Fruit fly (Drosophila melanogaster) whole organism, embryonic: ENCODE data around the gene CG17982.

ENCODE experiments used
- Atf6 ChIP-seq: fragments of 200-800 bp; sonication (Bioruptor generic); IDR thresholded peaks from 2 replicates; pipeline ENCODE4 v1.3.6; 2022; ENCODE audit warnings: missing biosample characterization, missing genetic modification characterization
- Blimp-1 ChIP-seq: fragments of 200-800 bp; sonication (Bioruptor generic); optimal IDR thresholded peaks from 3 replicates; lab custom pipeline; 2018; ENCODE audit warnings: missing biosample characterization, missing genetic modification characterization, mild to moderate bottlenecking, moderate library complexity, missing genetic modification reagents
- CG10267 ChIP-seq: fragments of 200-800 bp; sonication (Bioruptor generic); optimal IDR thresholded peaks from 2 replicates; lab custom pipeline; 2018; ENCODE audit warnings: missing biosample characterization, mild to moderate bottlenecking, missing genetic modification characterization, moderate library complexity
- CG10321 ChIP-seq: fragments of 200-800 bp; sonication (Bioruptor generic); IDR thresholded peaks from 2 replicates; pipeline ENCODE4 v1.3.6; 2022; ENCODE audit warnings: missing biosample characterization, missing genetic modification characterization
- CG10366 ChIP-seq: fragments of 200-800 bp; sonication (Bioruptor generic); IDR thresholded peaks from 2 replicates; pipeline ENCODE4 v1.3.6; 2022; ENCODE audit warnings: missing biosample characterization, missing genetic modification characterization
- CG10979 ChIP-seq: fragments of 200-800 bp; sonication (Bioruptor generic); optimal IDR thresholded peaks from 2 replicates; lab custom pipeline; 2018; ENCODE audit warnings: missing biosample characterization, mild to moderate bottlenecking, missing genetic modification characterization, moderate library complexity
- CG11456 ChIP-seq: fragments of 200-800 bp; sonication (Bioruptor generic); IDR thresholded peaks from 3 replicates; pipeline ENCODE4 v1.3.6; 2022; ENCODE audit warnings: missing biosample characterization, missing genetic modification characterization
- CG13123 ChIP-seq: fragments of 200-800 bp; sonication (Bioruptor generic); optimal IDR thresholded peaks from 2 replicates; lab custom pipeline; 2016; ENCODE audit warnings: missing biosample characterization, missing genetic modification characterization
- CG13424 ChIP-seq: fragments of 200-800 bp; sonication (Bioruptor generic); optimal IDR thresholded peaks from 2 replicates; lab custom pipeline; 2019; ENCODE audit warnings: missing biosample characterization, mild to moderate bottlenecking, missing genetic modification characterization, moderate library complexity
- CG14860 ChIP-seq: fragments of 200-800 bp; sonication (Bioruptor generic); IDR thresholded peaks from 3 replicates; pipeline ENCODE4 v1.3.6; 2022; ENCODE audit warnings: missing biosample characterization, missing genetic modification characterization; ENCODE audit not compliant: partially characterized antibody
- CG14965 ChIP-seq: fragments of 200-800 bp; sonication (Bioruptor generic); optimal IDR thresholded peaks from 2 replicates; lab custom pipeline; 2016; ENCODE audit warnings: missing biosample characterization, missing genetic modification characterization, borderline replicate concordance
- CG16779 ChIP-seq: fragments of 200-800 bp; sonication (Bioruptor generic); IDR thresholded peaks from 2 replicates; pipeline ENCODE4 v1.3.6; 2022; ENCODE audit warnings: missing biosample characterization, missing genetic modification characterization
- CG17328 ChIP-seq: fragments of 200-800 bp; sonication (Bioruptor generic); IDR thresholded peaks from 2 replicates; pipeline ENCODE4 v1.3.6; 2022; ENCODE audit warnings: missing biosample characterization, missing genetic modification characterization
- CG2116 ChIP-seq: fragments of 200-800 bp; sonication (Bioruptor generic); optimal IDR thresholded peaks from 3 replicates; lab custom pipeline; 2018; ENCODE audit warnings: missing biosample characterization, mild to moderate bottlenecking, missing genetic modification characterization
- CG30020 ChIP-seq: fragments of 200-800 bp; optimal IDR thresholded peaks from 2 replicates; lab custom pipeline; 2019; ENCODE audit warnings: missing biosample characterization, mild to moderate bottlenecking, missing genetic modification characterization, moderate library complexity
- CG31388 ChIP-seq: fragments of 200-800 bp; sonication (Bioruptor generic); optimal IDR thresholded peaks from 2 replicates; lab custom pipeline; 2016; ENCODE audit warnings: missing biosample characterization, missing genetic modification characterization
- CG33557 ChIP-seq: fragments of 200-800 bp; sonication (Bioruptor generic); optimal IDR thresholded peaks from 2 replicates; lab custom pipeline; 2019; ENCODE audit warnings: missing biosample characterization, mild to moderate bottlenecking, missing genetic modification characterization, moderate library complexity
- CG3838 ChIP-seq: fragments of 200-800 bp; sonication (Bioruptor generic); optimal IDR thresholded peaks from 3 replicates; lab custom pipeline; 2016; ENCODE audit warnings: missing biosample characterization, missing genetic modification characterization
- CG4282 ChIP-seq: fragments of 200-800 bp; sonication (Bioruptor generic); optimal IDR thresholded peaks from 2 replicates; lab custom pipeline; 2016; ENCODE audit warnings: missing biosample characterization, missing genetic modification characterization
- CG4328 ChIP-seq: fragments of 200-800 bp; sonication (Bioruptor generic); optimal IDR thresholded peaks from 3 replicates; lab custom pipeline; 2017; ENCODE audit warnings: missing biosample characterization, missing genetic modification reagents, missing genetic modification characterization
- CG4820 ChIP-seq: fragments of 200-800 bp; sonication (Bioruptor generic); optimal IDR thresholded peaks from 3 replicates; lab custom pipeline; 2016; ENCODE audit warnings: missing biosample characterization, missing genetic modification characterization
- CG8290 ChIP-seq, 3 experiments: fragments of 200-800 bp; sonication (Bioruptor generic); optimal IDR thresholded peaks; 2 replicates each; lab custom pipeline; 2016 to 2019; ENCODE audit warnings: missing biosample characterization in 3 of 3, missing genetic modification characterization in 3 of 3, mild to moderate bottlenecking in 2 of 3, moderate library complexity in 1 of 3
- CG8388 ChIP-seq: fragments of 200-800 bp; sonication (Bioruptor generic); optimal IDR thresholded peaks from 2 replicates; lab custom pipeline; 2019; ENCODE audit warnings: missing biosample characterization, mild to moderate bottlenecking, missing genetic modification characterization, moderate library complexity
- Dip2 ChIP-seq: fragments of 200-800 bp; sonication (Bioruptor generic); IDR thresholded peaks from 2 replicates; pipeline ENCODE4 v1.3.6; 2022; ENCODE audit warnings: missing biosample characterization, missing genetic modification characterization
- Dll ChIP-seq: fragments of 200-800 bp; sonication (Bioruptor generic); IDR thresholded peaks from 4 replicates; pipeline ENCODE4 v1.3.6; 2022; ENCODE audit warnings: missing biosample characterization, missing genetic modification characterization; ENCODE audit not compliant: partially characterized antibody
- Dp ChIP-seq: fragments of 200-800 bp; sonication (Bioruptor generic); optimal IDR thresholded peaks from 2 replicates; lab custom pipeline; 2018; ENCODE audit warnings: missing biosample characterization, mild to moderate bottlenecking, missing genetic modification characterization, moderate library complexity
- Elba2 ChIP-seq: fragments of 200-800 bp; sonication (Bioruptor generic); optimal IDR thresholded peaks from 3 replicates; lab custom pipeline; 2016; ENCODE audit warnings: missing biosample characterization, missing genetic modification characterization
- GATAe ChIP-seq: fragments of 200-800 bp; sonication (Bioruptor generic); conservative IDR thresholded peaks from 2 replicates; pipeline ENCODE4 v1.3.6; 2022; ENCODE audit warnings: missing biosample characterization, missing genetic modification characterization
- Gug ChIP-seq: fragments of 200-800 bp; sonication (Bioruptor generic); IDR thresholded peaks from 4 replicates; pipeline ENCODE4 v1.3.6; 2022; ENCODE audit warnings: missing biosample characterization, missing genetic modification characterization
- PHDP ChIP-seq: fragments of 200-800 bp; sonication (Bioruptor generic); optimal IDR thresholded peaks from 3 replicates; lab custom pipeline; 2018; ENCODE audit warnings: missing biosample characterization, mild to moderate bottlenecking, missing genetic modification characterization, moderate library complexity
- Rfx ChIP-seq: fragments of 200-800 bp; sonication (Bioruptor generic); IDR thresholded peaks from 2 replicates; pipeline ENCODE4 v1.3.6; 2022; ENCODE audit warnings: missing biosample characterization, missing genetic modification characterization
- Sry-β ChIP-seq: fragments of 200-800 bp; sonication (Bioruptor generic); optimal IDR thresholded peaks from 2 replicates; lab custom pipeline; 2018; ENCODE audit warnings: missing biosample characterization, mild to moderate bottlenecking, missing genetic modification characterization, moderate library complexity
- Vsx1 ChIP-seq: fragments of 200-800 bp; sonication (Bioruptor generic); optimal IDR thresholded peaks from 2 replicates; lab custom pipeline; 2017; ENCODE audit warnings: missing biosample characterization, mild to moderate bottlenecking, missing genetic modification characterization, missing genetic modification reagents
- ac ChIP-seq: fragments of 200-800 bp; sonication (Bioruptor generic); optimal IDR thresholded peaks from 3 replicates; lab custom pipeline; 2017; ENCODE audit warnings: missing biosample characterization, mild to moderate bottlenecking, missing genetic modification characterization
- ash1 ChIP-seq: fragments of 200-800 bp; sonication (Bioruptor generic); optimal IDR thresholded peaks from 2 replicates; lab custom pipeline; 2018; ENCODE audit warnings: missing biosample characterization, mild to moderate bottlenecking, missing genetic modification characterization
- bcd ChIP-seq: fragments of 200-800 bp; sonication (Bioruptor generic); optimal IDR thresholded peaks from 2 replicates; lab custom pipeline; 2017; ENCODE audit warnings: missing biosample characterization, mild to moderate bottlenecking, missing genetic modification characterization
- disco-r ChIP-seq: fragments of 200-800 bp; sonication (Bioruptor generic); optimal IDR thresholded peaks from 2 replicates; lab custom pipeline; 2016; ENCODE audit warnings: missing biosample characterization, missing genetic modification characterization
- dmrt99B ChIP-seq: fragments of 200-800 bp; sonication (Bioruptor generic); optimal IDR thresholded peaks from 2 replicates; lab custom pipeline; 2018; ENCODE audit warnings: missing biosample characterization, mild to moderate bottlenecking, missing genetic modification characterization, moderate library complexity
- dpn ChIP-seq, 2 experiments: fragments of 200-800 bp; sonication (Bioruptor generic); optimal IDR thresholded peaks; 3 replicates each; lab custom pipeline; 2016; ENCODE audit warnings: missing biosample characterization in 2 of 2, missing genetic modification characterization in 2 of 2
- en ChIP-seq: fragments of 200-800 bp; sonication (Bioruptor generic); optimal IDR thresholded peaks from 2 replicates; lab custom pipeline; 2016; ENCODE audit warnings: missing biosample characterization, missing genetic modification characterization
- fd3F ChIP-seq: fragments of 200-800 bp; sonication (Bioruptor generic); optimal IDR thresholded peaks from 2 replicates; lab custom pipeline; 2018; ENCODE audit warnings: missing biosample characterization, mild to moderate bottlenecking, missing genetic modification characterization, moderate library complexity
- fu2 ChIP-seq: fragments of 200-800 bp; sonication (Bioruptor generic); optimal IDR thresholded peaks from 2 replicates; lab custom pipeline; 2016; ENCODE audit warnings: missing biosample characterization, missing genetic modification characterization
- gfzf ChIP-seq: fragments of 200-800 bp; sonication (Bioruptor generic); optimal IDR thresholded peaks from 2 replicates; lab custom pipeline; 2016; ENCODE audit warnings: missing biosample characterization, mild to moderate bottlenecking, missing genetic modification characterization, moderate library complexity
- grn ChIP-seq: fragments of 200-800 bp; sonication (Bioruptor generic); optimal IDR thresholded peaks from 3 replicates; lab custom pipeline; 2017; ENCODE audit warnings: missing biosample characterization, missing genetic modification characterization
- gsb ChIP-seq: fragments of 200-800 bp; sonication (Bioruptor generic); IDR thresholded peaks from 2 replicates; pipeline ENCODE4 v1.3.6; 2022; ENCODE audit warnings: missing biosample characterization, missing genetic modification characterization
- hth ChIP-seq: fragments of >200 bp; optimal IDR thresholded peaks from 2 replicates; lab custom pipeline; 2017; ENCODE audit warnings: inconsistent platforms
- lab ChIP-seq: fragments of 200-800 bp; sonication (Bioruptor generic); optimal IDR thresholded peaks from 3 replicates; lab custom pipeline; 2017; ENCODE audit warnings: missing biosample characterization, missing genetic modification characterization, mild to moderate bottlenecking, moderate library complexity, missing genetic modification reagents
- shn ChIP-seq: fragments of 200-800 bp; sonication (Bioruptor generic); optimal IDR thresholded peaks from 3 replicates; lab custom pipeline; 2016; ENCODE audit warnings: missing biosample characterization, missing genetic modification characterization
- sim ChIP-seq: fragments of 200-800 bp; sonication (Bioruptor generic); IDR thresholded peaks from 2 replicates; pipeline ENCODE4 v1.3.6; 2022; ENCODE audit warnings: missing biosample characterization, missing genetic modification characterization
- unc-4 ChIP-seq: fragments of 200-800 bp; sonication (Bioruptor generic); IDR thresholded peaks from 2 replicates; pipeline ENCODE4 v1.3.6; 2022; ENCODE audit warnings: missing biosample characterization, missing genetic modification characterization; ENCODE audit not compliant: partially characterized antibody

The CG17982 gene

DNA sequence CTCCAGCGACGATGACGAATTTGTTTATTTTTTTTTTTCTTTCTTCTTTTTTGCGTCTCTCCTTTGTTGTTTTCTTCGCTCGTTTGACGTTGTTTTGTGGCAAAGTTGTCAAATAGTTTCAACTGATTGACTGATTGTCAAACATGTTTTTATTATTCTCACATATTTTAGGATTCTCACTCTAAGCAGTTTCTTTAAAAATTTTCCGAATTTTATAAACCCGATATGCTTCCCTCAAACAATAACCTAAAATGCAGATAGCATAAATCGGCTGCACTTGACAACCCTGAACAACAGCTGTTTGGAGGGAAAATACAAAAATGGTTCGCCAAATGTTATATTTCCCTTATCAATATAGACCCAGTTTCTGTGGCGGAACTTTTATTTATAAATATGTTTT, at the start of gene CG17982 (continued):
- TF ChIP-seq ac (GFP tag; lab: Kevin White, UChicago) (peak; percentile 5), Dp (GFP tag; lab: Kevin White, UChicago) (peak; percentile 72), ash1 (GFP tag; lab: Kevin White, UChicago) (peak; percentile 40), CG30020 (peak; percentile 64), CG14965 (GFP tag; lab: Kevin White, UChicago) (no peak), Gug (GFP tag; lab: Robert Waterston, UW) (peak; percentile 77), CG2116 (GFP tag; lab: Kevin White, UChicago) (peak; percentile 71), en (GFP tag; lab: Kevin White, UChicago) (peak; percentile 69), CG10366 (GFP tag; lab: Robert Waterston, UW) (peak; percentile 76), disco-r (GFP tag; lab: Kevin White, UChicago) (peak; percentile 64), CG4820 (GFP tag; lab: Kevin White, UChicago) (peak; percentile 29), GATAe (GFP tag; lab: Robert Waterston, UW) (no peak), CG10979 (tag; lab: Kevin White, UChicago) (peak; percentile 76), CG8290 (GFP tag; optimal IDR thresholded peaks at IDR 0.05; lab: Kevin White, UChicago) (peak; percentile 65), CG8290 (tag; optimal IDR thresholded peaks at IDR 0.05; lab: Kevin White, UChicago) (peak; percentile 41 to 82), CG10321 (GFP tag; lab: Robert Waterston, UW) (no peak), lab (GFP tag; lab: Kevin White, UChicago) (peak; percentile 89), hth (lab: Kevin White, UChicago) (no peak), Dll (GFP tag; lab: Robert Waterston, UW) (no peak), fd3F (peak; percentile 80), CG4328 (GFP tag; lab: Kevin White, UChicago) (peak; percentile 80), Sry-β (GFP tag; lab: Kevin White, UChicago) (peak; percentile 11), grn (GFP tag; lab: Kevin White, UChicago) (no peak), shn (GFP tag; lab: Kevin White, UChicago) (peak; percentile 80), gsb (GFP tag; lab: Robert Waterston, UW) (peak; percentile 55), gfzf (GFP tag; lab: Kevin White, UChicago) (peak; percentile 46), CG33557 (GFP tag; lab: Kevin White, UChicago) (peak; percentile 81), CG31388 (GFP tag; lab: Kevin White, UChicago) (no peak), Blimp-1 (GFP tag; lab: Kevin White, UChicago) (no peak), CG8388 (GFP tag; lab: Kevin White, UChicago) (peak; percentile 79), fu2 (GFP tag; lab: Kevin White, UChicago) (peak; percentile 85), dpn (GFP tag; optimal IDR thresholded peaks at IDR 0.05; lab: Kevin White, UChicago) (peak; percentile 80 to 83), PHDP (peak; percentile 90), bcd (GFP tag; lab: Kevin White, UChicago) (peak; percentile 75), CG16779 (GFP tag; lab: Robert Waterston, UW) (peak; percentile 65; the same call in 1 of the 2 replicates), sim (GFP tag; lab: Robert Waterston, UW) (no peak), dmrt99B (tag; lab: Kevin White, UChicago) (peak; percentile 84), CG13424 (tag; lab: Kevin White, UChicago) (peak; percentile 89), Atf6 (peak; percentile 84), CG14860 (GFP tag; lab: Robert Waterston, UW) (no peak), CG17328 (peak; percentile 83), CG10267 (tag; lab: Kevin White, UChicago) (peak; percentile 80), Vsx1 (GFP tag; lab: Kevin White, UChicago) (no peak), CG3838 (GFP tag; lab: Kevin White, UChicago) (peak; percentile 61), Rfx (GFP tag; lab: Robert Waterston, UW) (peak; percentile 87), CG13123 (GFP tag; lab: Kevin White, UChicago) (peak; percentile 77), unc-4 (GFP tag; lab: Robert Waterston, UW) (no peak), Elba2 (GFP tag; lab: Kevin White, UChicago) (peak; percentile 4), CG11456 (GFP tag; lab: Robert Waterston, UW) (peak; percentile 79), CG4282 (GFP tag; lab: Kevin White, UChicago) (peak; percentile 69), Dip2 (GFP tag; lab: Robert Waterston, UW) (no peak)
